Fruit fly (Drosophila melanogaster): Measurements from ENCODE around the gene Hipk.
A peak's percentile ranks its signal among the peaks of the same experiment; 100 is the strongest.

Hipk gene

dm6 chr3L:621097-621967, 78.5 kb downstream of the Hipk start (continued):
- TF ChIP-seq CG1603 (tag; optimal IDR thresholded peaks at IDR 0.05) = peak; percentile 94
- TF ChIP-seq Aef1 (GFP tag; IDR thresholded peaks at IDR 0.05) = no peak
- no peak for TF ChIP-seq Hmr (GFP tag; optimal IDR thresholded peaks at IDR 0.05)
- TF ChIP-seq CG7928 (GFP tag; optimal IDR thresholded peaks at IDR 0.05) = no peak
- no peak; the same call in 1 of the 2 replicates for TF ChIP-seq CG9215 (GFP tag; IDR thresholded peaks at IDR 0.05)
- TF ChIP-seq sd (tag; optimal IDR thresholded peaks at IDR 0.05) = no peak
- peak; percentile 85 for TF ChIP-seq chn (GFP tag; optimal IDR thresholded peaks at IDR 0.05)
- TF ChIP-seq dati (GFP tag; IDR thresholded peaks at IDR 0.05) = peak; percentile 15; the same call in 1 of the 2 replicates
- TF ChIP-seq her (GFP tag; optimal IDR thresholded peaks at IDR 0.05) = peak; percentile 31
- peak; percentile 69 to 78 for TF ChIP-seq Pdp1 (GFP tag; optimal IDR thresholded peaks at IDR 0.05)
- TF ChIP-seq Lpt (GFP tag; optimal IDR thresholded peaks at IDR 0.05) = no peak
- TF ChIP-seq Dll (GFP tag; IDR thresholded peaks at IDR 0.05; ENCODE audit: partially characterized antibody) = no peak
- TF ChIP-seq pan (optimal IDR thresholded peaks at IDR 0.05) = no peak
- peak in 1 of 2 experiments; percentile 49 for TF ChIP-seq pan (GFP tag; optimal IDR thresholded peaks at IDR 0.05 in 1 of 2, IDR thresholded peaks at IDR 0.05 in 1 of 2)
- TF ChIP-seq MESR4 (GFP tag; optimal IDR thresholded peaks at IDR 0.05) = peak; percentile 10
- peak; percentile 69 for TF ChIP-seq bcd (GFP tag; optimal IDR thresholded peaks at IDR 0.05)
- no peak for TF ChIP-seq pita (GFP tag; optimal IDR thresholded peaks at IDR 0.05)
- TF ChIP-seq MBD-R2 (GFP tag; IDR thresholded peaks at IDR 0.05) = no peak
- TF ChIP-seq CG2116 (GFP tag; optimal IDR thresholded peaks at IDR 0.05) = peak; percentile 51
- peak; percentile 82 for TF ChIP-seq CG1602 (GFP tag; optimal IDR thresholded peaks at IDR 0.05)
- no peak for TF ChIP-seq nau (GFP tag; optimal IDR thresholded peaks at IDR 0.05)
- no peak for TF ChIP-seq Oaz (GFP tag; IDR thresholded peaks at IDR 0.05)
- peak; percentile 11 for TF ChIP-seq CG7987 (GFP tag; optimal IDR thresholded peaks at IDR 0.05)
- TF ChIP-seq CG18599 (GFP tag; optimal IDR thresholded peaks at IDR 0.05) = peak; percentile 7
- TF ChIP-seq mld (GFP tag; IDR thresholded peaks at IDR 0.05; ENCODE audit: partially characterized antibody) = no peak
- TF ChIP-seq CG9609 (GFP tag; optimal IDR thresholded peaks at IDR 0.05) = peak; percentile 61
- TF ChIP-seq cwo (GFP tag; optimal IDR thresholded peaks at IDR 0.05) = no peak
- peak; percentile 54 for TF ChIP-seq Antp (GFP tag; optimal IDR thresholded peaks at IDR 0.05)
- peak; percentile 37 for TF ChIP-seq grn (GFP tag; optimal IDR thresholded peaks at IDR 0.05)
- TF ChIP-seq ash1 (GFP tag; optimal IDR thresholded peaks at IDR 0.05) = no peak
- no peak for TF ChIP-seq CG3847 (GFP tag; IDR thresholded peaks at IDR 0.05)
- TF ChIP-seq CG6654 (GFP tag; optimal IDR thresholded peaks at IDR 0.05) = peak; percentile 53
- peak; percentile 59 for TF ChIP-seq Side (GFP tag; optimal IDR thresholded peaks at IDR 0.05)
- TF ChIP-seq CHES-1-like (GFP tag; optimal IDR thresholded peaks at IDR 0.05) = peak; percentile 37
- peak; percentile 61 for TF ChIP-seq ewg (GFP tag; optimal IDR thresholded peaks at IDR 0.05)
- TF ChIP-seq CG10959 (GFP tag; IDR thresholded peaks at IDR 0.05) = peak; percentile 92
- no peak for TF ChIP-seq cas (GFP tag; IDR thresholded peaks at IDR 0.05)
- peak; percentile 62 for TF ChIP-seq Gsc (GFP tag; IDR thresholded peaks at IDR 0.05)
- peak; percentile 92 for TF ChIP-seq gem (tag; optimal IDR thresholded peaks at IDR 0.05)
- TF ChIP-seq peb (GFP tag; IDR thresholded peaks at IDR 0.05) = peak; percentile 62
- TF ChIP-seq insv (GFP tag; optimal IDR thresholded peaks at IDR 0.05) = peak in 1 of 2 experiments; percentile 24
- peak; percentile 26 for TF ChIP-seq maf-S (GFP tag; optimal IDR thresholded peaks at IDR 0.05)
- TF ChIP-seq Ssrp (tag; optimal IDR thresholded peaks at IDR 0.05) = peak; percentile 85
- TF ChIP-seq CG12769 (tag; optimal IDR thresholded peaks at IDR 0.05) = peak; percentile 21
- peak; percentile 1 for TF ChIP-seq CG4282 (GFP tag; optimal IDR thresholded peaks at IDR 0.05)
- peak; percentile 5 for TF ChIP-seq Fer3 (tag; optimal IDR thresholded peaks at IDR 0.05)
- peak; percentile 42; the same call in 1 of the 2 replicates for TF ChIP-seq CG10366 (GFP tag; IDR thresholded peaks at IDR 0.05)
- TF ChIP-seq Hr3 (GFP tag; optimal IDR thresholded peaks at IDR 0.05) = peak; percentile 70
- TF ChIP-seq abd-A (tag; optimal IDR thresholded peaks at IDR 0.05) = no peak

All from whole organism, embryonic.